Fruit fly (Drosophila melanogaster) whole organism, embryonic: ENCODE results near the gene CG9757.
A peak's percentile ranks its signal among the peaks of the same experiment; 100 is the strongest.

Experiments used
- Bdp1 ChIP-seq: fragments of 200-800 bp; sonication (Bioruptor generic); optimal IDR thresholded peaks from 3 replicates; lab custom pipeline; 2016; ENCODE audit warnings: missing biosample characterization, missing genetic modification characterization
- CG12236 ChIP-seq: fragments of 200-800 bp; sonication (Bioruptor generic); optimal IDR thresholded peaks from 2 replicates; lab custom pipeline; 2016; ENCODE audit warnings: missing biosample characterization, missing genetic modification characterization
- CG13424 ChIP-seq: fragments of 200-800 bp; sonication (Bioruptor generic); optimal IDR thresholded peaks from 2 replicates; lab custom pipeline; 2019; ENCODE audit warnings: missing biosample characterization, mild to moderate bottlenecking, missing genetic modification characterization, moderate library complexity
- CG14667 ChIP-seq: fragments of 200-800 bp; sonication (Bioruptor generic); IDR thresholded peaks from 2 replicates; pipeline ENCODE4 v1.3.6; 2022; ENCODE audit warnings: missing biosample characterization, missing genetic modification characterization
- CG1529 ChIP-seq: fragments of 200-800 bp; sonication (Bioruptor generic); optimal IDR thresholded peaks from 3 replicates; lab custom pipeline; 2018; ENCODE audit warnings: missing biosample characterization, missing genetic modification characterization
- CG15479 ChIP-seq: fragments of 200-800 bp; sonication (Bioruptor generic); optimal IDR thresholded peaks from 3 replicates; lab custom pipeline; 2019; ENCODE audit warnings: missing biosample characterization, mild to moderate bottlenecking, missing genetic modification characterization, moderate library complexity
- CG15601 ChIP-seq: fragments of 200-800 bp; sonication (Bioruptor generic); optimal IDR thresholded peaks from 3 replicates; lab custom pipeline; 2019; ENCODE audit warnings: missing biosample characterization, mild to moderate bottlenecking, missing genetic modification characterization, moderate library complexity
- CG1647 ChIP-seq: fragments of 200-800 bp; sonication (Bioruptor generic); optimal IDR thresholded peaks from 3 replicates; lab custom pipeline; 2016; ENCODE audit warnings: missing biosample characterization, missing genetic modification characterization
- CG18599 ChIP-seq: fragments of 200-800 bp; sonication (Bioruptor generic); optimal IDR thresholded peaks from 3 replicates; lab custom pipeline; 2017; ENCODE audit warnings: missing biosample characterization, missing genetic modification characterization, mild to moderate bottlenecking, moderate library complexity, missing genetic modification reagents
- CG2678 ChIP-seq: fragments of 200-800 bp; sonication (Bioruptor generic); optimal IDR thresholded peaks from 3 replicates; lab custom pipeline; 2019; ENCODE audit warnings: missing biosample characterization, mild to moderate bottlenecking, missing genetic modification characterization, moderate library complexity
- CG2712 ChIP-seq: fragments of 200-800 bp; optimal IDR thresholded peaks from 3 replicates; lab custom pipeline; 2019; ENCODE audit warnings: missing biosample characterization, mild to moderate bottlenecking, missing genetic modification characterization, moderate library complexity
- CG32532 ChIP-seq: fragments of 200-800 bp; sonication (Bioruptor generic); IDR thresholded peaks from 2 replicates; pipeline ENCODE4 v1.3.6; 2022; ENCODE audit warnings: missing biosample characterization, missing genetic modification characterization
- CG3281 ChIP-seq: fragments of 200-800 bp; sonication (Bioruptor generic); optimal IDR thresholded peaks from 3 replicates; lab custom pipeline; 2017; ENCODE audit warnings: missing biosample characterization, mild to moderate bottlenecking, missing genetic modification characterization
- CG33213 ChIP-seq: fragments of 200-800 bp; sonication (Bioruptor generic); optimal IDR thresholded peaks from 3 replicates; lab custom pipeline; 2016; ENCODE audit warnings: missing biosample characterization, missing genetic modification characterization
- CG4328 ChIP-seq: fragments of 200-800 bp; sonication (Bioruptor generic); optimal IDR thresholded peaks from 3 replicates; lab custom pipeline; 2017; ENCODE audit warnings: missing biosample characterization, missing genetic modification reagents, missing genetic modification characterization
- CG4854 ChIP-seq: fragments of 200-800 bp; sonication (Bioruptor generic); optimal IDR thresholded peaks from 2 replicates; lab custom pipeline; 2016; ENCODE audit warnings: missing biosample characterization, missing genetic modification characterization, inconsistent platforms
- CG6254 ChIP-seq: fragments of 200-800 bp; sonication (Bioruptor generic); optimal IDR thresholded peaks from 3 replicates; lab custom pipeline; 2017; ENCODE audit warnings: mild to moderate bottlenecking, missing biosample characterization, missing genetic modification reagents, missing genetic modification characterization
- CG6654 ChIP-seq: fragments of 200-800 bp; sonication (Bioruptor generic); optimal IDR thresholded peaks from 2 replicates; lab custom pipeline; 2017; ENCODE audit warnings: missing biosample characterization, mild to moderate bottlenecking, missing genetic modification characterization
- CG8924 ChIP-seq: fragments of 200-800 bp; optimal IDR thresholded peaks from 3 replicates; lab custom pipeline; 2019; ENCODE audit warnings: missing biosample characterization, mild to moderate bottlenecking, missing genetic modification characterization, moderate library complexity
- CG9932 ChIP-seq: fragments of 200-800 bp; sonication (Bioruptor generic); IDR thresholded peaks from 2 replicates; pipeline ENCODE4 v1.3.6; 2022; ENCODE audit warnings: missing biosample characterization, missing genetic modification characterization
- CTCF ChIP-seq: fragments of 200-800 bp; sonication (Bioruptor generic); optimal IDR thresholded peaks from 2 replicates; lab custom pipeline; 2017; ENCODE audit warnings: missing biosample characterization, mild to moderate bottlenecking, missing genetic modification characterization, moderate library complexity
- Dek ChIP-seq: fragments of 200-800 bp; sonication (Bioruptor generic); optimal IDR thresholded peaks from 3 replicates; lab custom pipeline; 2019; ENCODE audit warnings: missing biosample characterization, mild to moderate bottlenecking, missing genetic modification characterization, moderate library complexity
- Dp ChIP-seq: fragments of 200-800 bp; sonication (Bioruptor generic); optimal IDR thresholded peaks from 2 replicates; lab custom pipeline; 2018; ENCODE audit warnings: missing biosample characterization, mild to moderate bottlenecking, missing genetic modification characterization, moderate library complexity
- Drgx ChIP-seq: fragments of 200-800 bp; sonication (Bioruptor generic); IDR thresholded peaks from 2 replicates; pipeline ENCODE4 v1.3.6; 2022; ENCODE audit warnings: missing biosample characterization, missing genetic modification characterization
- Ets65A ChIP-seq: fragments of 200-800 bp; sonication (Bioruptor generic); peaks from one replicate; lab custom pipeline; 2016; ENCODE audit warnings: missing biosample characterization, missing genetic modification characterization
- HLHmδ ChIP-seq: fragments of 200-800 bp; sonication (Bioruptor generic); optimal IDR thresholded peaks from 2 replicates; lab custom pipeline; 2018; ENCODE audit warnings: missing biosample characterization, mild to moderate bottlenecking, missing genetic modification characterization, moderate library complexity
- Hand ChIP-seq: fragments of 200-800 bp; sonication (Bioruptor generic); optimal IDR thresholded peaks from 2 replicates; lab custom pipeline; 2017; ENCODE audit warnings: mild to moderate bottlenecking, missing biosample characterization, missing genetic modification reagents, missing genetic modification characterization
- Hr51 ChIP-seq, 2 experiments: fragments of 200-800 bp; sonication (Bioruptor generic); optimal IDR thresholded peaks; 2 replicates in 1 of 2; 3 replicates in 1 of 2; lab custom pipeline; 2016 to 2018; ENCODE audit warnings: missing biosample characterization in 2 of 2, missing genetic modification characterization in 2 of 2, mild to moderate bottlenecking in 1 of 2, moderate library complexity in 1 of 2
- Med ChIP-seq: fragments of 200-800 bp; sonication (Bioruptor generic); peaks from one replicate; lab custom pipeline; 2016; ENCODE audit warnings: missing biosample characterization, missing genetic modification characterization, mild to moderate bottlenecking, inconsistent platforms, moderate library complexity
- Meics ChIP-seq: fragments of 200-800 bp; sonication (Bioruptor generic); optimal IDR thresholded peaks from 2 replicates; lab custom pipeline; 2017; ENCODE audit warnings: missing biosample characterization, mild to moderate bottlenecking, missing genetic modification characterization
- Mes4 ChIP-seq: fragments of 200-800 bp; sonication (Bioruptor generic); optimal IDR thresholded peaks from 2 replicates; lab custom pipeline; 2016; ENCODE audit warnings: missing biosample characterization, missing genetic modification characterization
- Nf-YB ChIP-seq: fragments of 200-800 bp; sonication (Bioruptor generic); optimal IDR thresholded peaks from 3 replicates; lab custom pipeline; 2019; ENCODE audit warnings: missing biosample characterization, mild to moderate bottlenecking, missing genetic modification characterization, moderate library complexity
- Rfx ChIP-seq: fragments of 200-800 bp; sonication (Bioruptor generic); IDR thresholded peaks from 2 replicates; pipeline ENCODE4 v1.3.6; 2022; ENCODE audit warnings: missing biosample characterization, missing genetic modification characterization
- Side ChIP-seq: fragments of 200-800 bp; sonication (Bioruptor generic); optimal IDR thresholded peaks from 2 replicates; lab custom pipeline; 2016; ENCODE audit warnings: missing biosample characterization, missing genetic modification characterization
- Sox102F ChIP-seq: fragments of 200-800 bp; sonication (Bioruptor generic); optimal IDR thresholded peaks from 2 replicates; lab custom pipeline; 2018; ENCODE audit warnings: missing biosample characterization, mild to moderate bottlenecking, missing genetic modification characterization, moderate library complexity
- Stat92E ChIP-seq, 3 experiments: fragments of >200 bp in 2 of 3; fragments of 200-800 bp in 1 of 3; sonication (Bioruptor generic) in 1 of 3; optimal IDR thresholded peaks; 2 replicates each; lab custom pipeline; 2017 to 2019; ENCODE audit warnings: missing biosample characterization in 3 of 3, missing genetic modification characterization in 3 of 3, mild to moderate bottlenecking in 1 of 3, moderate library complexity in 1 of 3
- aop ChIP-seq: fragments of 200-800 bp; sonication (Bioruptor generic); IDR thresholded peaks from 2 replicates; pipeline ENCODE4 v1.3.6; 2022; ENCODE audit warnings: missing biosample characterization, missing genetic modification characterization
- bcd ChIP-seq: fragments of 200-800 bp; sonication (Bioruptor generic); optimal IDR thresholded peaks from 2 replicates; lab custom pipeline; 2017; ENCODE audit warnings: missing biosample characterization, mild to moderate bottlenecking, missing genetic modification characterization
- chn ChIP-seq: fragments of 200-800 bp; sonication (Bioruptor generic); optimal IDR thresholded peaks from 2 replicates; lab custom pipeline; 2016; ENCODE audit warnings: missing biosample characterization, missing genetic modification characterization
- dmrt99B ChIP-seq: fragments of 200-800 bp; sonication (Bioruptor generic); optimal IDR thresholded peaks from 2 replicates; lab custom pipeline; 2018; ENCODE audit warnings: missing biosample characterization, mild to moderate bottlenecking, missing genetic modification characterization, moderate library complexity
- dysf ChIP-seq: fragments of 200-800 bp; sonication (Bioruptor generic); IDR thresholded peaks from 3 replicates; pipeline ENCODE4 v1.3.6; 2022; ENCODE audit warnings: missing biosample characterization, missing genetic modification characterization
- lbe ChIP-seq: fragments of 200-800 bp; sonication (Bioruptor generic); optimal IDR thresholded peaks from 2 replicates; lab custom pipeline; 2016; ENCODE audit warnings: missing biosample characterization, mild to moderate bottlenecking, missing genetic modification characterization
- otp ChIP-seq: fragments of 200-800 bp; sonication (Bioruptor generic); IDR thresholded peaks from 3 replicates; pipeline ENCODE4, ENCODE4 v1.3.6; 2022; ENCODE audit warnings: missing biosample characterization, missing genetic modification characterization
- p53 ChIP-seq: fragments of 200-800 bp; sonication (Bioruptor generic); optimal IDR thresholded peaks from 2 replicates; lab custom pipeline; 2016; ENCODE audit warnings: missing biosample characterization, missing genetic modification characterization
- ranshi ChIP-seq: fragments of 200-800 bp; sonication (Bioruptor generic); IDR thresholded peaks from 2 replicates; pipeline ENCODE4 v1.3.6; 2022; ENCODE audit warnings: missing biosample characterization, missing genetic modification characterization
- row ChIP-seq: fragments of 200-800 bp; sonication (Bioruptor generic); IDR thresholded peaks from 3 replicates; pipeline ENCODE4 v1.3.6; 2022; ENCODE audit warnings: missing biosample characterization, missing genetic modification characterization
- scrt ChIP-seq: fragments of 200-800 bp; sonication (Bioruptor generic); optimal IDR thresholded peaks from 2 replicates; lab custom pipeline; 2018; ENCODE audit warnings: missing biosample characterization, mild to moderate bottlenecking, missing genetic modification characterization, moderate library complexity
- sd ChIP-seq: fragments of 200-800 bp; sonication (Bioruptor generic); optimal IDR thresholded peaks from 3 replicates; lab custom pipeline; 2018; ENCODE audit warnings: missing biosample characterization, mild to moderate bottlenecking, missing genetic modification characterization, moderate library complexity
- sens ChIP-seq: fragments of 200-800 bp; sonication (Bioruptor generic); peaks from one replicate; lab custom pipeline; 2016; ENCODE audit warnings: missing biosample characterization, missing genetic modification characterization
- unpg ChIP-seq: fragments of 200-800 bp; sonication (Bioruptor generic); optimal IDR thresholded peaks from 3 replicates; lab custom pipeline; 2018; ENCODE audit warnings: missing biosample characterization, mild to moderate bottlenecking, missing genetic modification characterization, moderate library complexity
- zfh1 ChIP-seq: fragments of 200-800 bp; sonication (Bioruptor generic); IDR thresholded peaks from 3 replicates; pipeline ENCODE4 v1.3.6; 2022; ENCODE audit warnings: missing biosample characterization, missing genetic modification characterization

CG9757 gene

DNA sequence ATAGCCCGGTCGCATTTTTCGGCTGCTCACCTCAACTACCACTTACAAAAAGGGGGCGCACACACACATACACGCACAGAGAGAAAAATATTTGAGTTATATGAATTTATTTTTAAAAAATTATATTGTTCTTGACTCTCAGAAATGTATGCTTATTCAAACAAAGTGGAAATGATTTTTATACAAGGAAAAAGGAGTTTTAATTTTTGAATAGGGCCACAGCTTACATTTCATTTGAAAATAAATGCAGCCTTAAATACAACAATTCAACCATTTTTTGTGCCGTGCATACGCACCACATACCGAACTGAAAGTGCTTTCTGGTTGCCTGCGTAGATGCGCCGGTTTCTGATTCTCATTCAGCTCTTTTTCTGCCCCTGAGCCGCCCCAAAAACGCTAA is 11.7 kb downstream of the CG9757 start (continued):
- no peak for TF ChIP-seq Mes4 (GFP tag; lab: Kevin White, UChicago)
- no peak for TF ChIP-seq aop
- no peak for TF ChIP-seq HLHmδ (GFP tag; lab: Kevin White, UChicago)
- TF ChIP-seq Ets65A (GFP tag; lab: Kevin White, UChicago) = peak; percentile 75
- TF ChIP-seq Med (GFP tag; lab: Kevin White, UChicago) = peak; percentile 68
- no peak for TF ChIP-seq CG15479 (GFP tag; lab: Kevin White, UChicago)
- TF ChIP-seq Nf-YB = no peak
- peak; percentile 60; the same call in 2 of the 3 replicates for TF ChIP-seq row (GFP tag; lab: Robert Waterston, UW)
- TF ChIP-seq Rfx = peak; percentile 44; the same call in 1 of the 2 replicates
- no peak for TF ChIP-seq CTCF
- TF ChIP-seq ranshi = no peak; the same call in 1 of the 2 replicates
- peak; percentile 49 for TF ChIP-seq dmrt99B (tag; lab: Kevin White, UChicago)
- no peak for TF ChIP-seq Stat92E (GFP tag; optimal IDR thresholded peaks at IDR 0.05; lab: Kevin White, UChicago)
- no peak for TF ChIP-seq Drgx
- peak; percentile 65 for TF ChIP-seq CG18599 (GFP tag; lab: Kevin White, UChicago)
- TF ChIP-seq CG9932 (GFP tag; lab: Robert Waterston, UW) = peak; percentile 32; the same call in 1 of the 2 replicates
- TF ChIP-seq CG6654 (GFP tag; lab: Kevin White, UChicago) = no peak
- TF ChIP-seq CG14667 (GFP tag; lab: Robert Waterston, UW) = 0 out of 2 replicates have a peak, but pooled peaks have one; percentile 11
- no peak for TF ChIP-seq CG12236 (GFP tag; lab: Kevin White, UChicago)
- no peak for TF ChIP-seq CG15601 (tag; lab: Kevin White, UChicago)
- TF ChIP-seq CG2712 (tag; lab: Kevin White, UChicago) = peak; percentile 36
- TF ChIP-seq lbe = no peak
- peak; percentile 40 for TF ChIP-seq unpg
- TF ChIP-seq CG1647 (GFP tag; lab: Kevin White, UChicago) = no peak
- TF ChIP-seq CG3281 (GFP tag; lab: Kevin White, UChicago) = peak; percentile 48
- TF ChIP-seq Hand = peak; percentile 26
- peak; percentile 52 for TF ChIP-seq Meics (GFP tag; lab: Kevin White, UChicago)
- TF ChIP-seq Hr51 (GFP tag; optimal IDR thresholded peaks at IDR 0.05; lab: Kevin White, UChicago) = peak in 1 of 2 experiments; percentile 45
- no peak for TF ChIP-seq CG32532 (GFP tag; lab: Robert Waterston, UW)
- peak; percentile 32 for TF ChIP-seq CG13424 (tag; lab: Kevin White, UChicago)
- TF ChIP-seq sd (tag; lab: Kevin White, UChicago) = peak; percentile 7
- no peak for TF ChIP-seq Side (GFP tag; lab: Kevin White, UChicago)
- TF ChIP-seq CG4328 (GFP tag; lab: Kevin White, UChicago) = no peak
- no peak for TF ChIP-seq CG33213 (GFP tag; lab: Kevin White, UChicago)
- TF ChIP-seq p53 (GFP tag; lab: Kevin White, UChicago) = no peak
- no peak for TF ChIP-seq chn (GFP tag; lab: Kevin White, UChicago)
- no peak for TF ChIP-seq CG4854 (GFP tag; lab: Kevin White, UChicago)
- TF ChIP-seq Dp (GFP tag; lab: Kevin White, UChicago) = no peak
- no peak for TF ChIP-seq CG1529 (GFP tag; lab: Kevin White, UChicago)
- TF ChIP-seq dysf (GFP tag; lab: Robert Waterston, UW) = peak; percentile 58; the same call in 1 of the 3 replicates
- no peak for TF ChIP-seq Bdp1
- TF ChIP-seq CG8924 (tag; lab: Kevin White, UChicago) = peak; percentile 6
- TF ChIP-seq zfh1 (GFP tag; lab: Robert Waterston, UW) = no peak
- TF ChIP-seq CG6254 (GFP tag; lab: Kevin White, UChicago) = no peak
- peak; percentile 61 for TF ChIP-seq CG2678 (tag; lab: Kevin White, UChicago)
- peak; percentile 25 for TF ChIP-seq bcd (GFP tag; lab: Kevin White, UChicago)
- no peak for TF ChIP-seq otp (GFP tag; lab: Robert Waterston, UW)
- TF ChIP-seq Sox102F = peak; percentile 24
- peak; percentile 27 for TF ChIP-seq scrt (GFP tag; lab: Kevin White, UChicago)
- no peak for TF ChIP-seq Dek (tag; lab: Kevin White, UChicago)
- TF ChIP-seq sens (GFP tag; lab: Kevin White, UChicago) = peak; percentile 48
